Worm (Caenorhabditis elegans): Measurements from ENCODE around the gene dre-1.

ce11 chrV:6576567-6576966, 30.3 kb upstream of the dre-1 start, which contains the start of gene EGAP9.4:
- TF ChIP-seq pqm-1 (tag; optimal IDR thresholded peaks at IDR 0.05) (no peak), zag-1 (tag; optimal IDR thresholded peaks at IDR 0.05) (no peak), ztf-11 (tag; optimal IDR thresholded peaks at IDR 0.05) (no peak), unc-62 (GFP tag; optimal IDR thresholded peaks at IDR 0.05) (no peak), nhr-77 (tag; optimal IDR thresholded peaks at IDR 0.05) (no peak), ceh-16 (tag; optimal IDR thresholded peaks at IDR 0.05) (no peak), fos-1 (tag; optimal IDR thresholded peaks at IDR 0.05) (no peak), snpc-4 (tag; optimal IDR thresholded peaks at IDR 0.05) (no peak), ama-1 (optimal IDR thresholded peaks at IDR 0.05) (no peak), nhr-76 (tag; optimal IDR thresholded peaks at IDR 0.05) (no peak)
